Fruit fly (Drosophila melanogaster): ENCODE data around the gene CG32533.

The CG32533 gene

DNA sequence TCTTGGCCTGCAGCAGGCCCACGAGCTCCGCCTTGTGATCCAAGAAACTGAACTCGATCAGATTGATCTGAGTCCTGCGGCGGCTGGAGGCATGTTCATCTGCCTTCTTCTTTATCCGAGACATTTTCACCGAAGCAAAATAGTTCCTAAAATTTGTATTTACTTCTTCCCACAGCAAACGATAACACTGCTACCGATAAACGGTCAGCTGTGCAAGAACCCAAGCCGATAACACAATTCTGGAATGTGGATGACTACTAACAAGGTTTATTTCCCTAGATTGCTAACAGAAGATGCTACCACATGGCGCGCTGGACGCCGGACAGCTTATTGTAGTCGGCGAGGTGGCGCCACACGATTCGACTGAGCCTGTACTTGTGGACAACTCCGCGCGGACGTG is at the start of gene CG32533:
CG32533 (minus strand) TSS at position 278 of the 400 bp plus-strand sequence.
- TF ChIP-seq Eip93F (GFP tag; optimal IDR thresholded peaks at IDR 0.05) (no peak), topi (GFP tag; optimal IDR thresholded peaks at IDR 0.05) (no peak), dsx (GFP tag; optimal IDR thresholded peaks at IDR 0.05; ENCODE audit: poor library complexity, severe bottlenecking) (no peak), Met (GFP tag; optimal IDR thresholded peaks at IDR 0.05) (no peak), Blimp-1 (GFP tag; optimal IDR thresholded peaks at IDR 0.05) (no peak)

DNA sequence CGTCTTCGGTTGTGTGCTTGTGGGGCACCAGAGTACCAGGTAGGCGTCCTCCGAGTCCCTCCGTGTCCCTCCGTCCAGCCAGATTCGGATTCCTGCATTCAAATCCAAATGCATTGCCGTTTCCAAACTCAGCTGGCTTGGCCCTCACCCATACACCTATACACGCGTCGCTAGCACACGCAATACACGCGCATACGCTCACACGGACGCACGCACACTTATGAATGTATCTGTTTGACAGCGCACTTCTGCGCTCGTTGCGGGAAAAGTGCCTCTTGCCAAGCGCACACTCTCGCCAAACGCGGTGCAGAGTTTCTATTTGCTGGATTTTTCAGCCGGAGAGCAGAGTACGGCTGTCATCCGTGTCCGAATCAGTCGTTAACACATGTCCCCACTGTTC is 43.4 kb upstream of the CG32533 start:
- TF ChIP-seq CG1621 (tag; optimal IDR thresholded peaks at IDR 0.05), result peak; percentile 67
- TF ChIP-seq Sox14 (GFP tag; optimal IDR thresholded peaks at IDR 0.05), result peak; percentile 9
- TF ChIP-seq CG4318 (GFP tag; optimal IDR thresholded peaks at IDR 0.05), result no peak

DNA sequence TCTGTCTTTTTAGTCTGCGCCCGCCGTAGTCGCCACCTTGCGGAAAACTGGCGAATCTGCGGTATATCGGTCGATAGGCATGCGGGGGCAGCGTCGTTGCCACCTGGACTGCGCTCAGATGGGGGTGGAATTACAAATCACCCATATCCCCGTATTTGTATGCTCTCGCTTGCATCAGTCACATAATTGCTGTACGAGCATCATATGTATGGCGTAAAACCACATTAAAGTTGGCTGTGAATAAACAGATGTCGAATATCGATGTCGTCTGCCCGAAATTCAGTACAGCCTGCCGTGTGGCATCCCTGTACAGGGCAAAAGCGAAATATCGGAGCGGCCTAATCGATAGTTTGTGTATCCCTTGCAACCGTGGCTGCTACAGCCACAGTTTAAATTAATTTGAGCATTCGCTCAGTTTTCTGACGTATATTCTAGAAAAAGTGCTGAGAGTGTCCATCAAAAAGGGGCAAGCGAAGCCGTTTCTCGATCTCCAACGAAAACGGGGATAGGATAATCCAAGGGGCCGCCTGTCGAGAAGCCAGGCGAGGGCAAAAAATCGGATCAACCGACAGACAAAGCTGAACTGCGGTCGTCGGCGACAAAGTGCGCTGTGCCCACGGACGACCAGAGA is 42.7 kb upstream of the CG32533 start, which contains the start of the genes Idh3a and CoRest:
Idh3a (minus strand) TSS at position 58 of the 631 bp plus-strand sequence.
CoRest (plus strand) TSS at position 177 of the 631 bp plus-strand sequence.
- TF ChIP-seq svp (GFP tag) (peak; percentile 83), CG16779 (tag; optimal IDR thresholded peaks at IDR 0.05) (no peak), CG6276 (GFP tag; optimal IDR thresholded peaks at IDR 0.05) (no peak), lz (GFP tag; optimal IDR thresholded peaks at IDR 0.05) (peak; percentile 13), Sox15 (GFP tag; optimal IDR thresholded peaks at IDR 0.05) (peak; percentile 4), CG31627 (GFP tag; optimal IDR thresholded peaks at IDR 0.05) (peak; percentile 32)

DNA sequence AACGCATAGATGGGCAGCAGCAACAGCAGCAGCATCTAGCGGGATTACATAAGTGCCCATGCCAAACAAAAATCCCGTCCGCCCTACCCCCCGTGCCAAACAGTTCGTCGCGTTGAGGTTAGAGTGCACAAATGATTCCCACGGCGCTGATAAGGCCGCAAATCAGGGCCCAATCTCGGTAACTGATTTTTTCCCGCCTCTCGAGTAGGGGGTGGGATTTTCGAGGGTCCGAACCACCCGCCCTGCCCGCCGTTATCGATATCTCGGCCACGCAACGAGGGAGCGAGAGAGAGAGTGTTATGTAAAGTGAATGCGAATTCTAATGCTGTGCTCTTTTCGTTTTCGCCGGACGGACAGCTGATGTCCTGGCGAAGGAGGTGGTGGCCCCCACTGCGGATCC is 41.7 kb upstream of the CG32533 start:
- TF ChIP-seq Sox102F (GFP tag; optimal IDR thresholded peaks at IDR 0.05) (no peak), CG3919 (GFP tag; optimal IDR thresholded peaks at IDR 0.05) (no peak), acj6 (GFP tag; optimal IDR thresholded peaks at IDR 0.05) (no peak), topi (GFP tag; optimal IDR thresholded peaks at IDR 0.05) (no peak), Sox15 (GFP tag; optimal IDR thresholded peaks at IDR 0.05) (no peak), CG8319 (GFP tag; optimal IDR thresholded peaks at IDR 0.05) (no peak), CG11762 (GFP tag; optimal IDR thresholded peaks at IDR 0.05; ENCODE audit: insufficient read depth) (no peak), CG7368 (GFP tag; optimal IDR thresholded peaks at IDR 0.05) (no peak), CG8119 (GFP tag; IDR thresholded peaks at IDR 0.05) (no peak), Sox14 (GFP tag; optimal IDR thresholded peaks at IDR 0.05) (no peak), CG11294 (GFP tag; IDR thresholded peaks at IDR 0.05) (no peak), pdm3 (GFP tag; optimal IDR thresholded peaks at IDR 0.05) (no peak), vri (GFP tag; optimal IDR thresholded peaks at IDR 0.05) (peak; percentile 67), CG4318 (GFP tag; optimal IDR thresholded peaks at IDR 0.05) (no peak), svp (GFP tag) (peak; percentile 74)

DNA sequence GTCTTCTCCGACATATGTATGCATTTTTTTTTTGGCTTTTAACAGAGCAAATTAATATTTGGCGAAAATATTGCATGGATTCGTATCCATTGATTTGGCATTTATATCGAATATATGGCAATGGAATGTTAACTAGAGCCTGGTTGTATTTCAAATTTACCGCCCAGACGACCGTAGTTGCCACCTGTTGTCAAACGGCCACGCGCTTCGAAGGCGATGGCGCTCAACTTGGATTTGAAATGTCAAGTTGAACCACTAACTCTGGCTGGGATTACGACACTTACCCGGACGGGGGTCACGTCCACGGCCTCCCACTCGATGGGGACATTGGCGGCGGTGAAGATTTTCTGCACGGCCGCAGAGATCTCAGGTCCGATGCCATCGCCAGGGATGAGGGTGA is 41.2 kb upstream of the CG32533 start:
- no peak for TF ChIP-seq CG10631 (GFP tag; optimal IDR thresholded peaks at IDR 0.05)
- no peak for TF ChIP-seq CG6792 (GFP tag; optimal IDR thresholded peaks at IDR 0.05)
- TF ChIP-seq Eip75B (GFP tag; optimal IDR thresholded peaks at IDR 0.05), result no peak
- no peak for TF ChIP-seq CG32006 (GFP tag; optimal IDR thresholded peaks at IDR 0.05)
- no peak for TF ChIP-seq Sox14 (GFP tag; optimal IDR thresholded peaks at IDR 0.05)
- TF ChIP-seq OdsH (GFP tag; optimal IDR thresholded peaks at IDR 0.05), result no peak
- no peak for TF ChIP-seq CG11902 (GFP tag; optimal IDR thresholded peaks at IDR 0.05)
- TF ChIP-seq acj6 (GFP tag; optimal IDR thresholded peaks at IDR 0.05), result no peak
- TF ChIP-seq Blimp-1 (GFP tag; optimal IDR thresholded peaks at IDR 0.05), result no peak

DNA sequence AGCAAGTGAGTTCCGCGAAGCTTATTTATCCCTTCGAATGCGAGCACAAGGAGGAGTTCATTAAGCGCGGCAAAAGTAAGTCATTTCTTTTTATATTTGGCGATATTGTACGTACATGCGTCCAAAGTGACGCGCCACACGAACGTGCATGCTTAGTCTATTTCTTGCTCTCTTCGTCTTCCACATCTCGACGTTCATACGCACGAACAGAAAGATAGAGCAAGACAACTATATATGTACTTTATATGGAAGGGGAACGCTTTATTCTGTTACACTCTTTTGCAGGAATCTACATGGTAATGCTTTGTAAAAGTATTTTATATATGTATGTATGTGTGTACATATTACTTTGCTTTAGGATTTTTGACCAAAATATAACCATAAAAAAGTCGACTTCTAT is 31.0 kb upstream of the CG32533 start:
- TF ChIP-seq fkh (GFP tag; optimal IDR thresholded peaks at IDR 0.05) (no peak), CG31627 (GFP tag; optimal IDR thresholded peaks at IDR 0.05) (no peak), CG9139 (GFP tag; optimal IDR thresholded peaks at IDR 0.05) (no peak), Eip78C (GFP tag) (no peak), esn (GFP tag; optimal IDR thresholded peaks at IDR 0.05) (no peak), OdsH (GFP tag; optimal IDR thresholded peaks at IDR 0.05) (no peak), lz (GFP tag; optimal IDR thresholded peaks at IDR 0.05) (no peak), CG34406 (GFP tag; optimal IDR thresholded peaks at IDR 0.05) (no peak), CG4318 (GFP tag; optimal IDR thresholded peaks at IDR 0.05) (no peak), CG6276 (GFP tag; optimal IDR thresholded peaks at IDR 0.05) (no peak), CG11294 (GFP tag; IDR thresholded peaks at IDR 0.05) (no peak), CG3032 (tag; optimal IDR thresholded peaks at IDR 0.05) (no peak), Hr4 (GFP tag; optimal IDR thresholded peaks at IDR 0.05) (no peak), cyc (GFP tag; optimal IDR thresholded peaks at IDR 0.05) (no peak), eg (GFP tag; IDR thresholded peaks at IDR 0.05) (no peak), Smox (GFP tag; optimal IDR thresholded peaks at IDR 0.05) (no peak), CG6808 (GFP tag; optimal IDR thresholded peaks at IDR 0.05) (no peak), CG3919 (GFP tag; optimal IDR thresholded peaks at IDR 0.05) (no peak)

Data from whole organism, prepupa.